Worm (Caenorhabditis elegans) whole organism, L4 larva: ENCODE measurements around the gene slc-25A32.
A peak's percentile ranks its signal among the peaks of the same experiment; 100 is the strongest.

Experiments
- F44E2.7 ChIP-seq: fragments of 200-800 bp; sonication (Bioruptor generic); IDR thresholded peaks from 2 replicates; pipeline ENCODE4 v2.1.2; 2022; ENCODE audit warnings: missing genetic modification characterization, missing compliant biosample characterization
- R02D3.7 ChIP-seq: fragments of 150-350 bp; sonication (generic microtip); optimal IDR thresholded peaks from 3 replicates; lab custom pipeline; 2014; ENCODE audit warnings: missing biosample characterization, missing genetic modification characterization
- Y48G9A.11 ChIP-seq: fragments of 200-800 bp; sonication (Bioruptor generic); IDR thresholded peaks from 2 replicates; pipeline ENCODE4 v1.3.6; 2022; ENCODE audit warnings: missing genetic modification reagents, missing genetic modification characterization, missing compliant biosample characterization
- Y5F2A.4 ChIP-seq: fragments of 200-800 bp; sonication (Bioruptor generic); optimal IDR thresholded peaks from 2 replicates; lab custom pipeline; 2018; ENCODE audit warnings: mild to moderate bottlenecking, missing genetic modification characterization, missing compliant biosample characterization
- ZK337.2 ChIP-seq: fragments of 200-800 bp; sonication (Bioruptor generic); IDR thresholded peaks from 2 replicates; pipeline ENCODE4 v1.3.6; 2022; ENCODE audit warnings: missing genetic modification reagents, missing genetic modification characterization, missing compliant biosample characterization
- aha-1 ChIP-seq: fragments of 150-350 bp; peaks from one replicate; lab custom pipeline; 2014; ENCODE audit warnings: missing biosample characterization, missing genetic modification characterization
- arid-1 ChIP-seq: fragments of 200-800 bp; sonication (Bioruptor generic); conservative IDR thresholded peaks from 2 replicates; pipeline ENCODE4 v1.3.6; 2022; ENCODE audit warnings: missing genetic modification reagents, missing genetic modification characterization, missing compliant biosample characterization
- ceh-82 ChIP-seq: sonication (generic microtip); optimal IDR thresholded peaks from 2 replicates; lab custom pipeline; 2017; ENCODE audit warnings: missing biosample characterization, missing genetic modification characterization
- ces-1 ChIP-seq: fragments of 150-350 bp; sonication (generic microtip); optimal IDR thresholded peaks from 4 replicates; lab custom pipeline; 2014; ENCODE audit warnings: missing biosample characterization, missing genetic modification reagents, missing genetic modification characterization
- daf-16 ChIP-seq, 3 experiments: sonication (generic microtip); optimal IDR thresholded peaks; 2 replicates each; lab custom pipeline; 2016 to 2017; ENCODE audit warnings: missing genetic modification characterization in 3 of 3, missing genetic modification reagents in 3 of 3, mild to moderate bottlenecking in 2 of 3, missing compliant biosample characterization in 2 of 3, missing biosample characterization in 1 of 3, moderate library complexity in 1 of 3
- dmd-8 ChIP-seq: fragments of 200-800 bp; sonication (Bioruptor generic); IDR thresholded peaks from 2 replicates; pipeline ENCODE4 v1.3.6; 2022; ENCODE audit warnings: missing genetic modification characterization, missing compliant biosample characterization
- dpl-1 ChIP-seq: fragments of 150-350 bp; optimal IDR thresholded peaks from 2 replicates; lab custom pipeline; 2014; ENCODE audit warnings: missing biosample characterization, missing genetic modification reagents, missing genetic modification characterization
- dve-1 ChIP-seq: sonication (generic microtip); optimal IDR thresholded peaks from 2 replicates; lab custom pipeline; 2017; ENCODE audit warnings: antibody characterized with exemption, mild to moderate bottlenecking, missing genetic modification characterization, missing compliant biosample characterization; ENCODE audit not compliant: insufficient read depth
- egl-27 ChIP-seq: sonication (generic microtip); optimal IDR thresholded peaks from 3 replicates; lab custom pipeline; 2017; ENCODE audit warnings: missing biosample characterization, missing genetic modification reagents, missing genetic modification characterization
- hlh-30 ChIP-seq: sonication (generic microtip); optimal IDR thresholded peaks from 2 replicates; lab custom pipeline; 2017; ENCODE audit warnings: antibody characterized with exemption, mild to moderate bottlenecking, missing genetic modification characterization, missing compliant biosample characterization; ENCODE audit not compliant: insufficient read depth
- lin-38 ChIP-seq: fragments of 200-800 bp; sonication (Bioruptor generic); IDR thresholded peaks from 2 replicates; pipeline ENCODE4 v1.3.6; 2022; ENCODE audit warnings: missing genetic modification reagents, missing genetic modification characterization, missing compliant biosample characterization
- lir-3 ChIP-seq: sonication (generic microtip); optimal IDR thresholded peaks from 2 replicates; lab custom pipeline; 2016; ENCODE audit warnings: mild to moderate bottlenecking, missing genetic modification characterization, missing compliant biosample characterization
- lsy-2 ChIP-seq, 2 experiments: fragments of 150-350 bp in 1 of 2; sonication (generic microtip) in 1 of 2; optimal IDR thresholded peaks; 2 replicates each; lab custom pipeline; 2014 to 2017; ENCODE audit warnings: missing biosample characterization in 2 of 2, missing genetic modification characterization in 2 of 2
- madf-5 ChIP-seq, 2 experiments: fragments of 200-800 bp; sonication (Bioruptor generic); IDR thresholded peaks; 2 replicates each; pipeline ENCODE4 v1.3.6; 2022; ENCODE audit warnings: missing compliant biosample characterization in 2 of 2, missing genetic modification characterization in 2 of 2
- mep-1 ChIP-seq: fragments of 150-350 bp; sonication (generic microtip); optimal IDR thresholded peaks from 3 replicates; lab custom pipeline; 2014; ENCODE audit warnings: missing biosample characterization, missing genetic modification characterization
- mes-2 ChIP-seq: sonication (generic microtip); optimal IDR thresholded peaks from 2 replicates; lab custom pipeline; 2016; ENCODE audit warnings: missing genotype, mild to moderate bottlenecking, missing genetic modification characterization, missing compliant biosample characterization; ENCODE audit not compliant: poor library complexity, severe bottlenecking
- mxl-2 ChIP-seq: fragments of 200-800 bp; sonication (Bioruptor generic); conservative IDR thresholded peaks from 2 replicates; pipeline ENCODE4 v1.3.6; 2022; ENCODE audit warnings: missing genetic modification reagents, missing genetic modification characterization, missing compliant biosample characterization
- nhr-10 ChIP-seq: fragments of 150-350 bp; optimal IDR thresholded peaks from 2 replicates; lab custom pipeline; 2014; ENCODE audit warnings: missing biosample characterization, missing genetic modification characterization
- nhr-11 ChIP-seq: fragments of 150-350 bp; optimal IDR thresholded peaks from 2 replicates; lab custom pipeline; 2014; ENCODE audit warnings: missing biosample characterization, missing genetic modification characterization
- nhr-111 ChIP-seq: fragments of 200-800 bp; sonication (Bioruptor generic); optimal IDR thresholded peaks from 2 replicates; lab custom pipeline; 2018; ENCODE audit warnings: mild to moderate bottlenecking, missing genetic modification characterization, missing compliant biosample characterization
- nhr-28 ChIP-seq: fragments of 150-350 bp; optimal IDR thresholded peaks from 2 replicates; lab custom pipeline; 2014; ENCODE audit warnings: missing biosample characterization, missing genetic modification characterization
- pha-4 ChIP-seq, 2 experiments: fragments of 150-350 bp in 1 of 2; fragments of 200-800 bp in 1 of 2; sonication (Bioruptor generic) in 1 of 2; IDR thresholded peaks in 1 of 2; optimal IDR thresholded peaks in 1 of 2; 2 replicates each; pipeline versions ENCODE4 v1.3.6 to Lab custom; 2014 to 2022; ENCODE audit warnings: missing genetic modification characterization in 2 of 2, missing genetic modification reagents in 2 of 2, missing biosample characterization in 1 of 2, missing compliant biosample characterization in 1 of 2
- pqm-1 ChIP-seq: sonication (generic microtip); optimal IDR thresholded peaks from 2 replicates; lab custom pipeline; 2017; ENCODE audit warnings: missing biosample characterization, missing genetic modification characterization
- saeg-2 ChIP-seq: fragments of 200-800 bp; sonication (Bioruptor generic); IDR thresholded peaks from 2 replicates; pipeline ENCODE4 v1.3.6; 2022; ENCODE audit warnings: missing genetic modification reagents, missing genetic modification characterization, missing compliant biosample characterization
- set-16 ChIP-seq: fragments of 200-800 bp; sonication (Bioruptor generic); IDR thresholded peaks from 2 replicates; pipeline ENCODE4 v1.3.6; 2022; ENCODE audit warnings: missing genetic modification reagents, missing genetic modification characterization, missing compliant biosample characterization
- snpc-1.2 ChIP-seq: fragments of 200-800 bp; sonication (Bioruptor generic); IDR thresholded peaks from 2 replicates; pipeline ENCODE4 v1.3.6; 2022; ENCODE audit warnings: missing genetic modification reagents, missing genetic modification characterization, missing compliant biosample characterization
- unc-130 ChIP-seq: sonication (generic microtip); optimal IDR thresholded peaks from 2 replicates; lab custom pipeline; 2016; ENCODE audit warnings: missing genetic modification reagents, missing genetic modification characterization, missing compliant biosample characterization
- unc-39 ChIP-seq: sonication (generic microtip); optimal IDR thresholded peaks from 2 replicates; lab custom pipeline; 2017; ENCODE audit warnings: missing biosample characterization, missing genetic modification characterization
- unc-62 ChIP-seq, 3 experiments: fragments of 150-350 bp in 1 of 3; sonication (generic microtip); optimal IDR thresholded peaks in 2 of 3; peaks in 1 of 3; 1 replicate in 1 of 3; 2 replicates in 2 of 3; lab custom pipeline; 2014 to 2017; ENCODE audit warnings: missing biosample characterization in 3 of 3, missing genetic modification characterization in 3 of 3, missing genetic modification reagents in 3 of 3, missing genotype in 1 of 3
- zfp-2 ChIP-seq: sonication (generic microtip); optimal IDR thresholded peaks from 2 replicates; lab custom pipeline; 2016; ENCODE audit warnings: mild to moderate bottlenecking, missing genetic modification characterization, missing compliant biosample characterization
- zip-2 ChIP-seq: fragments of 150-350 bp; optimal IDR thresholded peaks from 2 replicates; lab custom pipeline; 2014; ENCODE audit warnings: missing biosample characterization, missing genetic modification characterization
- ztf-11 ChIP-seq: fragments of 150-350 bp; optimal IDR thresholded peaks from 2 replicates; lab custom pipeline; 2014; ENCODE audit warnings: missing biosample characterization, missing genetic modification characterization
- ztf-7 ChIP-seq: fragments of 150-350 bp; optimal IDR thresholded peaks from 2 replicates; lab custom pipeline; 2014; ENCODE audit warnings: missing biosample characterization, missing genetic modification characterization

The slc-25A32 gene

ce11 chrII:8269855-8270647, 6.0 kb upstream of the slc-25A32 start, which contains the start of gene tdc-1:
tdc-1 (plus strand) TSS chrII:8270597.
- TF ChIP-seq unc-62 (GFP tag; optimal IDR thresholded peaks at IDR 0.05 in 1 of 2; lab: Kevin White, UChicago) (peak in 1 of 2 experiments; percentile 80), unc-62 (tag; optimal IDR thresholded peaks at IDR 0.05; lab: Kevin White, UChicago) (no peak), saeg-2 (no peak), unc-130 (GFP tag; lab: Kevin White, UChicago) (peak; percentile 7), nhr-10 (tag; lab: Kevin White, UChicago) (no peak), pqm-1 (tag; lab: Kevin White, UChicago) (no peak), daf-16 (GFP tag; optimal IDR thresholded peaks at IDR 0.05; lab: Kevin White, UChicago) (no peak), daf-16 (tag; optimal IDR thresholded peaks at IDR 0.05; lab: Kevin White, UChicago) (peak; percentile 11)
- TF ChIP-seq, all 104 proteins: peak for 3

DNA sequence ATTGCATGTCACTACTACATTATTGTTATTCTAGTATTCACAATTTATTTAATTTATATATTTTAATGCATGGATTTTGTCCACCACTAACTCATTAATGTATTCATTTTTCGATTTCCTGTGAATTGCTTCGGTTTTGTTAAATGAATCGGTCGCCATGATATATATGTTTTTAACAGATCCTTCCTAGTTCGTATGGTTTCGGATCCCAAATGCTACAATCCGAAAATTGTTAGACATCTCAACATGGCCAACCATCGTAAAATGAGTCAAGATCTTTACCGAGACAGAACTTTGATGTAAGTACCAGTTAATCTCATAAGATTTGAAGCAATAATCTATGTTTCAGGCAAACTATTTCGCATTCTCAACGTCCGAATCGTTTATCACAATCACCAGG, 3.0 kb upstream of the slc-25A32 start:
- TF ChIP-seq lir-3: no peak
- TF ChIP-seq ZK337.2 (GFP tag; lab: Robert Waterston, UW): no peak
- no peak for TF ChIP-seq snpc-1.2 (GFP tag; lab: Robert Waterston, UW)
- no peak for TF ChIP-seq ces-1 (GFP tag; lab: Kevin White, UChicago)
- peak in 1 of 2 experiments; percentile 93 for TF ChIP-seq unc-62 (GFP tag; optimal IDR thresholded peaks at IDR 0.05 in 1 of 2; lab: Kevin White, UChicago)
- no peak for TF ChIP-seq unc-62 (tag; optimal IDR thresholded peaks at IDR 0.05; lab: Kevin White, UChicago)
- no peak for TF ChIP-seq egl-27 (tag; lab: Kevin White, UChicago)
- no peak for TF ChIP-seq hlh-30
- no peak for TF ChIP-seq arid-1
- TF ChIP-seq lin-38 (GFP tag; lab: Robert Waterston, UW): 0 out of 2 replicates have a peak, but pooled peaks have one; percentile 34
- no peak for TF ChIP-seq nhr-28 (tag; lab: Kevin White, UChicago)
- TF ChIP-seq zfp-2 (tag; lab: Kevin White, UChicago): no peak
- TF ChIP-seq, all 104 proteins: peak for 2

- TF ChIP-seq Y48G9A.11: no peak
- TF ChIP-seq pha-4 (GFP tag; IDR thresholded peaks at IDR 0.05; lab: Robert Waterston, UW): no peak
- no peak for TF ChIP-seq pha-4 (tag; optimal IDR thresholded peaks at IDR 0.05; lab: Kevin White, UChicago)
- no peak for TF ChIP-seq F44E2.7 (GFP tag; lab: Robert Waterston, UW)
- TF ChIP-seq Y5F2A.4 (GFP tag; lab: Kevin White, UChicago): no peak
- TF ChIP-seq zip-2: no peak
- TF ChIP-seq zfp-2 (tag; lab: Kevin White, UChicago): no peak
- TF ChIP-seq nhr-11 (tag; lab: Kevin White, UChicago): no peak
- TF ChIP-seq madf-5 (GFP tag; IDR thresholded peaks at IDR 0.05; lab: Robert Waterston, UW): no peak
- TF ChIP-seq set-16 (GFP tag; lab: Robert Waterston, UW): no peak
- TF ChIP-seq nhr-28 (tag; lab: Kevin White, UChicago): no peak
- TF ChIP-seq nhr-10 (tag; lab: Kevin White, UChicago): no peak
- TF ChIP-seq mxl-2 (GFP tag; lab: Robert Waterston, UW): no peak
- TF ChIP-seq R02D3.7: no peak
- TF ChIP-seq dpl-1 (GFP tag; lab: Kevin White, UChicago): no peak
- no peak for TF ChIP-seq unc-39 (tag; lab: Kevin White, UChicago)
- TF ChIP-seq ceh-82 (tag; lab: Kevin White, UChicago): no peak
Observed at ce11 chrII:8278415-8278814, 2.3 kb downstream of the slc-25A32 start, which contains the start of the genes mrpl-10 and clec-142. mrpl-10 (minus strand) TSS chrII:8278515. clec-142 (plus strand) TSS chrII:8278678.

- TF ChIP-seq unc-62 (GFP tag; optimal IDR thresholded peaks at IDR 0.05 in 1 of 2; lab: Kevin White, UChicago) (peak in 1 of 2 experiments; percentile 50), unc-62 (tag; optimal IDR thresholded peaks at IDR 0.05; lab: Kevin White, UChicago) (no peak), dpl-1 (GFP tag; lab: Kevin White, UChicago) (peak; percentile 51), dmd-8 (no peak), dve-1 (tag; lab: Kevin White, UChicago) (peak; percentile 13), mes-2 (tag; lab: Kevin White, UChicago) (peak; percentile 49), ztf-11 (tag; lab: Kevin White, UChicago) (no peak), mep-1 (tag; lab: Kevin White, UChicago) (peak; percentile 35), aha-1 (tag; lab: Kevin White, UChicago) (peak; percentile 37), nhr-111 (GFP tag; lab: Kevin White, UChicago) (no peak), ztf-7 (tag; lab: Kevin White, UChicago) (no peak), lsy-2 (tag; optimal IDR thresholded peaks at IDR 0.05; lab: Kevin White, UChicago) (peak in 1 of 2 experiments; percentile 62)
Observed at ce11 chrII:8283158-8283717, 7.1 kb downstream of the slc-25A32 start, which contains the start of the genes nst-1 and cct-4. nst-1 (minus strand) TSS chrII:8283208. cct-4 (plus strand) TSS chrII:8283667.
